Worm (Caenorhabditis elegans) whole organism, early embryonic: ENCODE results near the gene chil-22.

ENCODE experiments used
- aly-1 ChIP-seq: sonication (generic microtip); optimal IDR thresholded peaks from 2 replicates; lab custom pipeline; 2016; ENCODE audit warnings: missing genetic modification characterization, missing compliant biosample characterization
- ama-1 ChIP-seq: fragments of 150-350 bp; optimal IDR thresholded peaks from 2 replicates; lab custom pipeline; 2014
- ets-7 ChIP-seq: sonication (generic microtip); optimal IDR thresholded peaks from 2 replicates; lab custom pipeline; 2016; ENCODE audit warnings: missing genotype, missing genetic modification characterization, missing compliant biosample characterization
- flt-1 ChIP-seq: fragments of 200-800 bp; sonication (Bioruptor generic); IDR thresholded peaks from 2 replicates; pipeline ENCODE4 v1.3.6; 2022; ENCODE audit warnings: missing genetic modification characterization, missing compliant biosample characterization
- hnd-1 ChIP-seq: sonication (generic microtip); optimal IDR thresholded peaks from 2 replicates; lab custom pipeline; 2016; ENCODE audit warnings: missing genetic modification characterization, missing compliant biosample characterization
- pes-1 ChIP-seq: fragments of 200-800 bp; sonication (Bioruptor generic); IDR thresholded peaks from 2 replicates; pipeline ENCODE4 v1.3.6; 2022; ENCODE audit warnings: missing genetic modification reagents, missing genetic modification characterization, missing compliant biosample characterization
- scrt-1 ChIP-seq: fragments of 200-800 bp; sonication (Bioruptor generic); IDR thresholded peaks from 2 replicates; pipeline ENCODE4 v1.3.6; 2022; ENCODE audit warnings: missing genetic modification characterization, missing compliant biosample characterization
- tbx-11 ChIP-seq: fragments of 200-800 bp; sonication (Bioruptor generic); IDR thresholded peaks from 2 replicates; pipeline ENCODE4 v1.3.6; 2022; ENCODE audit warnings: missing genetic modification characterization, missing compliant biosample characterization
- tbx-37 ChIP-seq: fragments of 200-800 bp; sonication (Bioruptor generic); conservative IDR thresholded peaks from 2 replicates; pipeline ENCODE4 v1.3.6; 2022; ENCODE audit warnings: missing genetic modification reagents, missing genetic modification characterization, missing compliant biosample characterization

ce11 chrII:9468414-9468813, 2.4 kb upstream of the chil-22 start, which contains the start of gene chil-23:
- TF ChIP-seq flt-1 (GFP tag; lab: Robert Waterston, UW) (no peak), tbx-37 (GFP tag; lab: Robert Waterston, UW) (no peak), ama-1 (lab: Kevin White, UChicago) (no peak), scrt-1 (GFP tag; lab: Robert Waterston, UW) (no peak), ets-7 (tag; lab: Kevin White, UChicago) (no peak), tbx-11 (GFP tag; lab: Robert Waterston, UW) (no peak), pes-1 (GFP tag; lab: Robert Waterston, UW) (no peak), hnd-1 (tag; lab: Kevin White, UChicago) (no peak), aly-1 (tag; lab: Kevin White, UChicago) (no peak)
